Worm (Caenorhabditis elegans) whole organism, midembryonic: ENCODE results near the gene spe-27.

Source experiments
- T22C8.4 ChIP-seq: fragments of 200-800 bp; sonication (Bioruptor generic); IDR thresholded peaks from 2 replicates; pipeline ENCODE4 v1.3.6; 2022; ENCODE audit warnings: missing genetic modification characterization, missing compliant biosample characterization
- cog-1 ChIP-seq: sonication (generic microtip); optimal IDR thresholded peaks from 2 replicates; lab custom pipeline; 2016; ENCODE audit warnings: missing genetic modification characterization, missing compliant biosample characterization
- flt-1 ChIP-seq: fragments of 200-800 bp; sonication (Bioruptor generic); IDR thresholded peaks from 2 replicates; pipeline ENCODE4 v1.3.6; 2022; ENCODE audit warnings: missing genetic modification characterization, missing compliant biosample characterization
- klf-2 ChIP-seq: fragments of 200-800 bp; sonication (Bioruptor generic); conservative IDR thresholded peaks from 2 replicates; pipeline ENCODE4 v1.3.6; 2022; ENCODE audit warnings: missing genetic modification reagents, missing genetic modification characterization, missing compliant biosample characterization
- med-1 ChIP-seq: sonication (generic microtip); optimal IDR thresholded peaks from 2 replicates; lab custom pipeline; 2017; ENCODE audit warnings: missing genetic modification characterization, mild to moderate bottlenecking, missing compliant biosample characterization, antibody characterized with exemption, missing genetic modification reagents; ENCODE audit not compliant: insufficient read depth
- ref-1 ChIP-seq: fragments of 200-800 bp; sonication (Bioruptor generic); conservative IDR thresholded peaks from 2 replicates; pipeline ENCODE4 v1.3.6; 2022; ENCODE audit warnings: missing genetic modification reagents, missing genetic modification characterization, missing compliant biosample characterization
- tab-1 ChIP-seq: fragments of 200-800 bp; sonication (Bioruptor generic); IDR thresholded peaks from 2 replicates; pipeline ENCODE4 v1.3.6; 2022; ENCODE audit warnings: missing genetic modification characterization, missing compliant biosample characterization
- ztf-23 ChIP-seq: fragments of 200-800 bp; sonication (Bioruptor generic); IDR thresholded peaks from 2 replicates; pipeline ENCODE4 v1.3.6; 2022; ENCODE audit warnings: missing genetic modification reagents, missing genetic modification characterization, missing compliant biosample characterization
- ztf-29 ChIP-seq: fragments of 200-800 bp; sonication (Bioruptor generic); IDR thresholded peaks from 2 replicates; pipeline ENCODE4 v1.3.6; 2022; ENCODE audit warnings: missing genetic modification reagents, missing genetic modification characterization, missing compliant biosample characterization

spe-27 gene

ce11 chrIV:5865818-5866217, at the start of gene spe-27:
Gene spe-27, minus strand, starts transcription at chrIV:5865918.
- TF ChIP-seq klf-2 (GFP tag; lab: Robert Waterston, UW): no peak
- no peak for TF ChIP-seq ztf-29 (GFP tag; lab: Robert Waterston, UW)
- TF ChIP-seq flt-1 (GFP tag; lab: Robert Waterston, UW): no peak

- no peak for TF ChIP-seq cog-1 (tag; lab: Kevin White, UChicago)
- TF ChIP-seq klf-2 (GFP tag; lab: Robert Waterston, UW): no peak
- no peak for TF ChIP-seq ztf-29 (GFP tag; lab: Robert Waterston, UW)
- no peak for TF ChIP-seq tab-1 (GFP tag; lab: Robert Waterston, UW)
- TF ChIP-seq T22C8.4: no peak
- TF ChIP-seq flt-1 (GFP tag; lab: Robert Waterston, UW): no peak
- TF ChIP-seq ztf-23: no peak
- TF ChIP-seq ref-1 (GFP tag; lab: Robert Waterston, UW): no peak
- no peak for TF ChIP-seq med-1 (GFP tag; lab: Kevin White, UChicago)
These were observed 49.4 kb upstream of the spe-27 start for ce11 chrIV:5915152-5915551.

ce11 chrIV:5903305-5903778, 37.6 kb upstream of the spe-27 start, which contains the start of gene H04M03.12:
Gene H04M03.12, minus strand, starts transcription at chrIV:5903355.
- TF ChIP-seq cog-1 (tag; lab: Kevin White, UChicago) (no peak), med-1 (GFP tag; lab: Kevin White, UChicago) (no peak), ref-1 (GFP tag; lab: Robert Waterston, UW) (no peak)

- TF ChIP-seq T22C8.4: no peak
- TF ChIP-seq ztf-29 (GFP tag; lab: Robert Waterston, UW): no peak
These were observed 37.0 kb upstream of the spe-27 start for ce11 chrIV:5902730-5903129.

ce11 chrIV:5896341-5896740, 30.6 kb upstream of the spe-27 start, which contains the start of gene pck-3:
Gene pck-3, plus strand, starts transcription at chrIV:5896641.
- TF ChIP-seq T22C8.4 (no peak), ztf-23 (no peak), med-1 (GFP tag; lab: Kevin White, UChicago) (no peak), cog-1 (tag; lab: Kevin White, UChicago) (no peak), flt-1 (GFP tag; lab: Robert Waterston, UW) (no peak), ztf-29 (GFP tag; lab: Robert Waterston, UW) (no peak), ref-1 (GFP tag; lab: Robert Waterston, UW) (no peak), klf-2 (GFP tag; lab: Robert Waterston, UW) (no peak)

ce11 chrIV:5895190-5895589, 29.5 kb upstream of the spe-27 start, which contains the start of gene nspb-6:
Gene nspb-6, plus strand, starts transcription at chrIV:5895490.
- TF ChIP-seq T22C8.4 (no peak), flt-1 (GFP tag; lab: Robert Waterston, UW) (no peak), cog-1 (tag; lab: Kevin White, UChicago) (no peak), med-1 (GFP tag; lab: Kevin White, UChicago) (no peak), ref-1 (GFP tag; lab: Robert Waterston, UW) (no peak), ztf-23 (no peak), ztf-29 (GFP tag; lab: Robert Waterston, UW) (no peak)

ce11 chrIV:5891265-5891664, 25.5 kb upstream of the spe-27 start, which contains the start of gene H04M03.3:
Gene H04M03.3, plus strand, starts transcription at chrIV:5891565.
- TF ChIP-seq med-1 (GFP tag; lab: Kevin White, UChicago) (no peak), ztf-23 (no peak), ref-1 (GFP tag; lab: Robert Waterston, UW) (no peak), cog-1 (tag; lab: Kevin White, UChicago) (no peak), T22C8.4 (no peak), tab-1 (GFP tag; lab: Robert Waterston, UW) (no peak), ztf-29 (GFP tag; lab: Robert Waterston, UW) (no peak), flt-1 (GFP tag; lab: Robert Waterston, UW) (no peak), klf-2 (GFP tag; lab: Robert Waterston, UW) (no peak)

- TF ChIP-seq ref-1 (GFP tag; lab: Robert Waterston, UW) (no peak), ztf-23 (no peak), flt-1 (GFP tag; lab: Robert Waterston, UW) (no peak), cog-1 (tag; lab: Kevin White, UChicago) (no peak), T22C8.4 (no peak), ztf-29 (GFP tag; lab: Robert Waterston, UW) (no peak), tab-1 (GFP tag; lab: Robert Waterston, UW) (no peak), med-1 (GFP tag; lab: Kevin White, UChicago) (no peak), klf-2 (GFP tag; lab: Robert Waterston, UW) (no peak)
These were observed 20.9 kb upstream of the spe-27 start for ce11 chrIV:5886605-5887004.

ce11 chrIV:5885180-5885887, 19.6 kb upstream of the spe-27 start, which contains the start of gene glf-1:
Gene glf-1, plus strand, starts transcription at chrIV:5885835.
- no peak for TF ChIP-seq med-1 (GFP tag; lab: Kevin White, UChicago)
- no peak for TF ChIP-seq ztf-29 (GFP tag; lab: Robert Waterston, UW)
- TF ChIP-seq flt-1 (GFP tag; lab: Robert Waterston, UW): no peak
- TF ChIP-seq klf-2 (GFP tag; lab: Robert Waterston, UW): no peak
- TF ChIP-seq ref-1 (GFP tag; lab: Robert Waterston, UW): no peak
- TF ChIP-seq tab-1 (GFP tag; lab: Robert Waterston, UW): no peak
- no peak for TF ChIP-seq T22C8.4
- TF ChIP-seq cog-1 (tag; lab: Kevin White, UChicago): no peak
- TF ChIP-seq ztf-23: no peak

- TF ChIP-seq ztf-23: no peak
- TF ChIP-seq klf-2 (GFP tag; lab: Robert Waterston, UW): no peak
These were observed 18.8 kb upstream of the spe-27 start, which contains the start of gene H04M03.11 for ce11 chrIV:5884500-5884899. Gene H04M03.11, minus strand, starts transcription at chrIV:5884600.
